Fruit fly (Drosophila melanogaster) whole organism, embryonic: ENCODE results near the gene CG13250.
A peak's percentile ranks its signal among the peaks of the same experiment; 100 is the strongest.

Experiments used
- CG12299 ChIP-seq: fragments of 200-800 bp; sonication (Bioruptor generic); optimal IDR thresholded peaks from 2 replicates; lab custom pipeline; 2018; ENCODE audit warnings: missing biosample characterization, mild to moderate bottlenecking, missing genetic modification characterization
- CG12744 ChIP-seq: fragments of 200-800 bp; sonication (Bioruptor generic); optimal IDR thresholded peaks from 2 replicates; lab custom pipeline; 2016; ENCODE audit warnings: missing biosample characterization, missing genetic modification characterization
- CG15073 ChIP-seq: fragments of 200-800 bp; sonication (Bioruptor generic); optimal IDR thresholded peaks from 2 replicates; lab custom pipeline; 2016; ENCODE audit warnings: missing biosample characterization, missing genetic modification characterization
- CG17361 ChIP-seq: fragments of 200-800 bp; sonication (Bioruptor generic); IDR thresholded peaks from 3 replicates; pipeline ENCODE4 v1.3.6; 2022; ENCODE audit warnings: missing biosample characterization, missing genetic modification characterization
- CG17802 ChIP-seq: fragments of 200-800 bp; sonication (Bioruptor generic); optimal IDR thresholded peaks from 2 replicates; lab custom pipeline; 2018; ENCODE audit warnings: missing biosample characterization, mild to moderate bottlenecking, missing genetic modification characterization, moderate library complexity
- CG18619 ChIP-seq: fragments of 200-800 bp; sonication (Bioruptor generic); optimal IDR thresholded peaks from 3 replicates; lab custom pipeline; 2017; ENCODE audit warnings: missing biosample characterization, mild to moderate bottlenecking, missing genetic modification characterization
- CG31441 ChIP-seq: fragments of 200-800 bp; sonication (Bioruptor generic); IDR thresholded peaks from 2 replicates; pipeline ENCODE4 v1.3.6; 2022; ENCODE audit warnings: missing biosample characterization, missing genetic modification characterization
- CG3163 ChIP-seq: fragments of 200-800 bp; sonication (Bioruptor generic); optimal IDR thresholded peaks from 3 replicates; lab custom pipeline; 2016; ENCODE audit warnings: missing biosample characterization, missing genetic modification characterization
- CG32532 ChIP-seq: fragments of 200-800 bp; sonication (Bioruptor generic); IDR thresholded peaks from 2 replicates; pipeline ENCODE4 v1.3.6; 2022; ENCODE audit warnings: missing biosample characterization, missing genetic modification characterization
- CG7745 ChIP-seq: fragments of 200-800 bp; sonication (Bioruptor generic); optimal IDR thresholded peaks from 2 replicates; lab custom pipeline; 2018; ENCODE audit warnings: missing biosample characterization, mild to moderate bottlenecking, missing genetic modification characterization, moderate library complexity
- CG7928 ChIP-seq: fragments of 200-800 bp; sonication (Bioruptor generic); optimal IDR thresholded peaks from 2 replicates; lab custom pipeline; 2017; ENCODE audit warnings: missing biosample characterization, mild to moderate bottlenecking, missing genetic modification characterization
- CG9727 ChIP-seq: fragments of 200-800 bp; sonication (Bioruptor generic); optimal IDR thresholded peaks from 3 replicates; lab custom pipeline; 2017; ENCODE audit warnings: missing biosample characterization, mild to moderate bottlenecking, missing genetic modification characterization
- CTCF ChIP-seq: fragments of 200-800 bp; sonication (Bioruptor generic); optimal IDR thresholded peaks from 2 replicates; lab custom pipeline; 2017; ENCODE audit warnings: missing biosample characterization, mild to moderate bottlenecking, missing genetic modification characterization, moderate library complexity
- D19A ChIP-seq: fragments of 200-800 bp; optimal IDR thresholded peaks from 3 replicates; lab custom pipeline; 2019; ENCODE audit warnings: missing biosample characterization, mild to moderate bottlenecking, missing genetic modification characterization, moderate library complexity
- Dad ChIP-seq: fragments of 200-800 bp; sonication (Bioruptor generic); optimal IDR thresholded peaks from 3 replicates; lab custom pipeline; 2016; ENCODE audit warnings: missing biosample characterization, missing genetic modification characterization
- Dbx ChIP-seq: fragments of 200-800 bp; sonication (Bioruptor generic); IDR thresholded peaks from 3 replicates; pipeline ENCODE4 v1.3.6; 2022; ENCODE audit warnings: missing biosample characterization, missing genetic modification characterization
- Drgx ChIP-seq: fragments of 200-800 bp; sonication (Bioruptor generic); IDR thresholded peaks from 2 replicates; pipeline ENCODE4 v1.3.6; 2022; ENCODE audit warnings: missing biosample characterization, missing genetic modification characterization
- Ets65A ChIP-seq: fragments of 200-800 bp; sonication (Bioruptor generic); peaks from one replicate; lab custom pipeline; 2016; ENCODE audit warnings: missing biosample characterization, missing genetic modification characterization
- Fer3 ChIP-seq: fragments of 200-800 bp; sonication (Bioruptor generic); optimal IDR thresholded peaks from 2 replicates; lab custom pipeline; 2018; ENCODE audit warnings: missing biosample characterization, mild to moderate bottlenecking, missing genetic modification characterization, moderate library complexity
- Lim3 ChIP-seq: fragments of 200-800 bp; sonication (Bioruptor generic); IDR thresholded peaks from 2 replicates; pipeline ENCODE4 v1.3.6; 2022; ENCODE audit warnings: missing biosample characterization, missing genetic modification characterization
- MBD-R2 ChIP-seq: fragments of 200-800 bp; sonication (Bioruptor generic); IDR thresholded peaks from 2 replicates; pipeline ENCODE4 v1.3.6; 2022; ENCODE audit warnings: missing biosample characterization, missing genetic modification characterization
- abd-A ChIP-seq: fragments of 200-800 bp; sonication (Bioruptor generic); optimal IDR thresholded peaks from 3 replicates; lab custom pipeline; 2019; ENCODE audit warnings: missing biosample characterization, mild to moderate bottlenecking, missing genetic modification characterization, moderate library complexity
- bbx ChIP-seq: fragments of 200-800 bp; sonication (Bioruptor generic); IDR thresholded peaks from 2 replicates; pipeline ENCODE4 v1.3.6; 2022; ENCODE audit warnings: missing biosample characterization, missing genetic modification characterization; ENCODE audit not compliant: partially characterized antibody
- cg ChIP-seq: fragments of 200-800 bp; sonication (Bioruptor generic); optimal IDR thresholded peaks from 3 replicates; lab custom pipeline; 2019; ENCODE audit warnings: missing biosample characterization, mild to moderate bottlenecking, missing genetic modification characterization, moderate library complexity
- chif ChIP-seq, 2 experiments: fragments of 200-800 bp; sonication (Bioruptor generic); optimal IDR thresholded peaks; 3 replicates each; lab custom pipeline; 2016; ENCODE audit warnings: missing biosample characterization in 2 of 2, missing genetic modification characterization in 2 of 2
- ci ChIP-seq: fragments of 200-800 bp; sonication (Bioruptor generic); IDR thresholded peaks from 3 replicates; pipeline ENCODE4 v1.3.6; 2022; ENCODE audit warnings: missing biosample characterization, missing genetic modification characterization
- dati ChIP-seq: fragments of 200-800 bp; sonication (Bioruptor generic); IDR thresholded peaks from 2 replicates; pipeline ENCODE4 v1.3.6; 2022; ENCODE audit warnings: missing biosample characterization, missing genetic modification characterization
- en ChIP-seq: fragments of 200-800 bp; sonication (Bioruptor generic); optimal IDR thresholded peaks from 2 replicates; lab custom pipeline; 2016; ENCODE audit warnings: missing biosample characterization, missing genetic modification characterization
- esg ChIP-seq: fragments of 200-800 bp; sonication (Bioruptor generic); conservative IDR thresholded peaks from 2 replicates; pipeline ENCODE4 v1.3.6; 2022; ENCODE audit warnings: missing biosample characterization, missing genetic modification characterization
- gem ChIP-seq: fragments of 200-800 bp; sonication (Bioruptor generic); optimal IDR thresholded peaks from 2 replicates; lab custom pipeline; 2019; ENCODE audit warnings: missing biosample characterization, mild to moderate bottlenecking, missing genetic modification characterization, moderate library complexity
- jing ChIP-seq: fragments of 200-800 bp; sonication (Bioruptor generic); optimal IDR thresholded peaks from 2 replicates; lab custom pipeline; 2018; ENCODE audit warnings: missing biosample characterization, mild to moderate bottlenecking, missing genetic modification characterization
- lab ChIP-seq: fragments of 200-800 bp; sonication (Bioruptor generic); optimal IDR thresholded peaks from 3 replicates; lab custom pipeline; 2017; ENCODE audit warnings: missing biosample characterization, missing genetic modification characterization, mild to moderate bottlenecking, moderate library complexity, missing genetic modification reagents
- nom ChIP-seq: fragments of 200-800 bp; sonication (Bioruptor generic); optimal IDR thresholded peaks from 2 replicates; lab custom pipeline; 2017; ENCODE audit warnings: missing biosample characterization, missing genetic modification characterization, mild to moderate bottlenecking, moderate library complexity, missing genetic modification reagents
- pros ChIP-seq: fragments of 200-800 bp; sonication (Bioruptor generic); optimal IDR thresholded peaks from 3 replicates; lab custom pipeline; 2019; ENCODE audit warnings: missing biosample characterization, mild to moderate bottlenecking, missing genetic modification characterization, moderate library complexity
- ranshi ChIP-seq: fragments of 200-800 bp; sonication (Bioruptor generic); IDR thresholded peaks from 2 replicates; pipeline ENCODE4 v1.3.6; 2022; ENCODE audit warnings: missing biosample characterization, missing genetic modification characterization
- salm ChIP-seq: fragments of 200-800 bp; sonication (Bioruptor generic); optimal IDR thresholded peaks from 2 replicates; lab custom pipeline; 2018; ENCODE audit warnings: missing biosample characterization, mild to moderate bottlenecking, missing genetic modification characterization
- sens ChIP-seq: fragments of 200-800 bp; sonication (Bioruptor generic); peaks from one replicate; lab custom pipeline; 2016; ENCODE audit warnings: missing biosample characterization, missing genetic modification characterization
- slbo ChIP-seq: fragments of 200-800 bp; sonication (Bioruptor generic); IDR thresholded peaks from 2 replicates; pipeline ENCODE4 v1.3.6; 2022; ENCODE audit warnings: missing biosample characterization, missing genetic modification characterization
- sug ChIP-seq: fragments of 200-800 bp; optimal IDR thresholded peaks from 2 replicates; lab custom pipeline; 2019; ENCODE audit warnings: missing biosample characterization, mild to moderate bottlenecking, missing genetic modification characterization, moderate library complexity
- unpg ChIP-seq: fragments of 200-800 bp; sonication (Bioruptor generic); optimal IDR thresholded peaks from 3 replicates; lab custom pipeline; 2018; ENCODE audit warnings: missing biosample characterization, mild to moderate bottlenecking, missing genetic modification characterization, moderate library complexity

The CG13250 gene

DNA sequence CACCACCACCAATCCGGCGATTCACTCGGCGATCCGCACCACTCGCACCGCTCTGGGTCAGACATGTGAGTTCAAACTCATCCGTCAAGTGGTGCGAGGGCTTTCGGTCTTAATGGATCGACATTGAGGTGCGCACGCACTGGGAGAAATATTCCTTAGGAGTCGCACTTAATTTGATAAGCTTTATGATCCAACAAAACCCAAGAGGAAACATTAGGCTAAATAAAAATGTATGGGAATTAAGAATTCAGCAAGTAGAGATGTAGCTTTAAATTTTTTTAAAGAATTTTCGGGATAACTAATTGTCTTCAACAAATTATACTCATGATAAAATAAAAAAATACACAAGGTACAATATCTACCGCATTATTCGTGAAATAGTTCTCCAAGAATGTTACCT lies 43.0 kb downstream of the CG13250 start (continued):
- no peak for TF ChIP-seq ranshi (GFP tag; lab: Robert Waterston, UW)
- TF ChIP-seq CG17361 (GFP tag; lab: Robert Waterston, UW), result peak; percentile 31; the same call in 1 of the 3 replicates
- peak; percentile 85 for TF ChIP-seq Ets65A
- no peak for TF ChIP-seq lab (GFP tag; lab: Kevin White, UChicago)
- no peak for TF ChIP-seq CG7928 (GFP tag; lab: Kevin White, UChicago)
- no peak for TF ChIP-seq CG12744
- TF ChIP-seq Dbx (GFP tag; lab: Robert Waterston, UW), result no peak
- no peak for TF ChIP-seq CG12299
- TF ChIP-seq pros (GFP tag; lab: Kevin White, UChicago), result no peak
- no peak for TF ChIP-seq unpg (GFP tag; lab: Kevin White, UChicago)
- TF ChIP-seq CG18619 (GFP tag; lab: Kevin White, UChicago), result no peak
- no peak for TF ChIP-seq jing (GFP tag; lab: Kevin White, UChicago)
- no peak for TF ChIP-seq abd-A (tag; lab: Kevin White, UChicago)
- no peak for TF ChIP-seq ci
- TF ChIP-seq sug (tag; lab: Kevin White, UChicago), result no peak
- 0 out of 2 replicates have a peak, but pooled peaks have one; percentile 10 for TF ChIP-seq CG31441
- TF ChIP-seq Fer3 (tag; lab: Kevin White, UChicago), result no peak
- TF ChIP-seq Dad (GFP tag; lab: Kevin White, UChicago), result no peak
- TF ChIP-seq CG3163 (GFP tag; lab: Kevin White, UChicago), result no peak
- TF ChIP-seq CG7745, result no peak
- no peak for TF ChIP-seq bbx
- TF ChIP-seq gem (tag; lab: Kevin White, UChicago), result peak; percentile 24
- no peak for TF ChIP-seq CG32532 (GFP tag; lab: Robert Waterston, UW)

DNA sequence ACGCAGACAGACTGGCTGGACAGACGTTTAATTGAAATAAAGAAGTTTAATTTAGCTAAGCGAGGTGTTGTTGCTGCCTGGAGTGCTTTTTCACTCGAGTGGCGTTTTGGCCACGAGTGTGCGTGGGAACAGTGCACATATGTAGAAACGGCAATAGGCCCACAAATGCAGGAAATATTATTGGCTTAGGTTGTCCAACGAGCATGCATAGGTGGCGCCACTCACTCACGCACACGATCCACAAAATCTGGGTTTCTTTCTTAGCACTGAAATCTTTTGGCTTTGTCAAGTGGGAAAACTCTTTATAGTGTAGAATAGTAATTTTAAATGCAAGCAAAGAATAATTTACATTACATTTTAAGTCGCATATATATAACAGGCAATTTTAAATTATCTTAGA lies 47.1 kb downstream of the CG13250 start:
- TF ChIP-seq CTCF (GFP tag; lab: Kevin White, UChicago), result peak; percentile 86
- no peak for TF ChIP-seq D19A (tag; lab: Kevin White, UChicago)

DNA sequence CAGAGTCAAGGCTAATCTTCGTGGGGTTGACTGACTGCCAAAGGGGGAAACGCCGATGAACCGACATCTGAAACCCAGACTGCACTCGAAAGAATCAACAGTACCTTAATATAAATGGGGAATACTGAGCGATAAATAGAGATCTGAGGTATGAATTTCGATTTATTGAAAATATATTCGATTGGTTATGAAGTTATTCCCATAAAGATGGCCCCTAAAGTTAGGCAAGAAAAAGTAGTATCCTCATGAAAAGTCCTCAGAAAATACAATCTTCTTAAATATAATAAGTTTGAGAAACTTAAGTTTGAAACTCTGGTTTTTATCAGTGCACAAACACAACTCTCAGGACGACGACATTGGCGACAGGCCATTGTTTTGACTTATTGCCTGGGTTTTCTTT lies 48.8 kb downstream of the CG13250 start:
- peak; percentile 7 for TF ChIP-seq nom (GFP tag; lab: Kevin White, UChicago)
- TF ChIP-seq esg (GFP tag; lab: Robert Waterston, UW), result no peak

DNA sequence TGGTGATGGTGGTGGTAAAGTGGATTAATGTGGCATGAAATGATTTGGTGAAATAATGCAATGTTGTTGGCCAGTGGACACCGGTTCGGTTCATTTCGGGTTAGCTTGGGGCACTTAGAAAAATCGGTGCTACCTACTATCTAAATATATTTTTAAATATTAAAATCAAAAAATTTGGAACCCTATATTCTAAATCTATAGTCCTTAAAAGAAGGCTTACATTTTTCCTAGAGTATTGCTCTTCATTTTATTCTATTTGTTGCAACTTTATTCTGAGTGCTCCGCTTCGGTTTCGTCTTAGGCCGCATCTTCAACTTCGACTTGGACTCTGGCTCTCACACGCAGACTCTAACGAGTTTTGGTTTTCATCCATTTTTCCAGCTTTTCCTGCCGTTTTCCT lies 50.4 kb downstream of the CG13250 start:
- TF ChIP-seq Lim3 (GFP tag; lab: Robert Waterston, UW) (no peak), CG15073 (GFP tag; lab: Kevin White, UChicago) (no peak), CG9727 (GFP tag; lab: Kevin White, UChicago) (no peak), gem (tag; lab: Kevin White, UChicago) (peak; percentile 1), cg (GFP tag; lab: Kevin White, UChicago) (no peak), MBD-R2 (GFP tag; lab: Robert Waterston, UW) (no peak), en (no peak), CG17802 (tag; lab: Kevin White, UChicago) (no peak), Drgx (0 out of 2 replicates have a peak, but pooled peaks have one; percentile 18), salm (tag; lab: Kevin White, UChicago) (no peak), dati (no peak), slbo (no peak), sens (GFP tag; lab: Kevin White, UChicago) (peak; percentile 3), chif (GFP tag; optimal IDR thresholded peaks at IDR 0.05; lab: Kevin White, UChicago) (no peak)
